Fruit fly (Drosophila melanogaster) whole organism, embryonic: ENCODE data around the gene Rpn9.
A peak's percentile ranks its signal among the peaks of the same experiment; 100 is the strongest.

Experiments
- Atf-2 ChIP-seq: fragments of 200-800 bp; sonication (Bioruptor generic); optimal IDR thresholded peaks from 2 replicates; lab custom pipeline; 2016; ENCODE audit warnings: missing biosample characterization, missing genetic modification characterization
- Atf6 ChIP-seq: fragments of 200-800 bp; sonication (Bioruptor generic); IDR thresholded peaks from 2 replicates; pipeline ENCODE4 v1.3.6; 2022; ENCODE audit warnings: missing biosample characterization, missing genetic modification characterization
- CG10959 ChIP-seq: fragments of 200-800 bp; sonication (Bioruptor generic); IDR thresholded peaks from 2 replicates; pipeline ENCODE4 v1.3.6; 2022; ENCODE audit warnings: missing biosample characterization, missing genetic modification characterization
- CG12071 ChIP-seq: fragments of 200-800 bp; sonication (Bioruptor generic); optimal IDR thresholded peaks from 3 replicates; lab custom pipeline; 2018; ENCODE audit warnings: missing biosample characterization, mild to moderate bottlenecking, missing genetic modification characterization
- CG12942 ChIP-seq: fragments of 200-800 bp; sonication (Bioruptor generic); optimal IDR thresholded peaks from 3 replicates; lab custom pipeline; 2016; ENCODE audit warnings: missing biosample characterization, missing genetic modification characterization
- CG16815 ChIP-seq: fragments of 200-800 bp; sonication (Bioruptor generic); optimal IDR thresholded peaks from 3 replicates; lab custom pipeline; 2017; ENCODE audit warnings: missing biosample characterization, mild to moderate bottlenecking, missing genetic modification characterization
- CG16863 ChIP-seq: fragments of 200-800 bp; sonication (Bioruptor generic); optimal IDR thresholded peaks from 3 replicates; lab custom pipeline; 2016; ENCODE audit warnings: missing biosample characterization, missing genetic modification characterization
- CG17328 ChIP-seq: fragments of 200-800 bp; sonication (Bioruptor generic); IDR thresholded peaks from 2 replicates; pipeline ENCODE4 v1.3.6; 2022; ENCODE audit warnings: missing biosample characterization, missing genetic modification characterization
- CG30403 ChIP-seq: fragments of 200-800 bp; sonication (Bioruptor generic); optimal IDR thresholded peaks from 3 replicates; lab custom pipeline; 2016; ENCODE audit warnings: missing biosample characterization, missing genetic modification characterization
- CG3065 ChIP-seq: fragments of 200-800 bp; sonication (Bioruptor generic); optimal IDR thresholded peaks from 2 replicates; lab custom pipeline; 2016; ENCODE audit warnings: missing biosample characterization, missing genetic modification characterization
- CG32532 ChIP-seq: fragments of 200-800 bp; sonication (Bioruptor generic); IDR thresholded peaks from 2 replicates; pipeline ENCODE4 v1.3.6; 2022; ENCODE audit warnings: missing biosample characterization, missing genetic modification characterization
- CG3281 ChIP-seq: fragments of 200-800 bp; sonication (Bioruptor generic); optimal IDR thresholded peaks from 3 replicates; lab custom pipeline; 2017; ENCODE audit warnings: missing biosample characterization, mild to moderate bottlenecking, missing genetic modification characterization
- CG33213 ChIP-seq: fragments of 200-800 bp; sonication (Bioruptor generic); optimal IDR thresholded peaks from 3 replicates; lab custom pipeline; 2016; ENCODE audit warnings: missing biosample characterization, missing genetic modification characterization
- CG3726 ChIP-seq: fragments of 200-800 bp; sonication (Bioruptor generic); IDR thresholded peaks from 3 replicates; pipeline ENCODE4, ENCODE4 v1.3.6; 2022; ENCODE audit warnings: missing biosample characterization, missing genetic modification characterization
- CG4282 ChIP-seq: fragments of 200-800 bp; sonication (Bioruptor generic); optimal IDR thresholded peaks from 2 replicates; lab custom pipeline; 2016; ENCODE audit warnings: missing biosample characterization, missing genetic modification characterization
- CG4617 ChIP-seq: fragments of 200-800 bp; sonication (Bioruptor generic); optimal IDR thresholded peaks from 3 replicates; lab custom pipeline; 2016; ENCODE audit warnings: missing biosample characterization, missing genetic modification characterization, borderline replicate concordance
- CG4854 ChIP-seq: fragments of 200-800 bp; sonication (Bioruptor generic); optimal IDR thresholded peaks from 2 replicates; lab custom pipeline; 2016; ENCODE audit warnings: missing biosample characterization, missing genetic modification characterization, inconsistent platforms
- CG6683 ChIP-seq: fragments of 200-800 bp; sonication (Bioruptor generic); optimal IDR thresholded peaks from 2 replicates; lab custom pipeline; 2017; ENCODE audit warnings: missing biosample characterization, mild to moderate bottlenecking, missing genetic modification characterization, missing genetic modification reagents
- CG7556 ChIP-seq: fragments of 200-800 bp; sonication (Bioruptor generic); optimal IDR thresholded peaks from 2 replicates; lab custom pipeline; 2017; ENCODE audit warnings: missing biosample characterization, mild to moderate bottlenecking, missing genetic modification characterization
- CG9797 ChIP-seq: fragments of 200-800 bp; sonication (Bioruptor generic); optimal IDR thresholded peaks from 3 replicates; lab custom pipeline; 2018; ENCODE audit warnings: missing biosample characterization, mild to moderate bottlenecking, missing genetic modification characterization
- D19B ChIP-seq: fragments of 200-800 bp; sonication (Bioruptor generic); optimal IDR thresholded peaks from 2 replicates; lab custom pipeline; 2017; ENCODE audit warnings: missing biosample characterization, mild to moderate bottlenecking, missing genetic modification characterization
- Dip2 ChIP-seq: fragments of 200-800 bp; sonication (Bioruptor generic); IDR thresholded peaks from 2 replicates; pipeline ENCODE4 v1.3.6; 2022; ENCODE audit warnings: missing biosample characterization, missing genetic modification characterization
- Dref ChIP-seq: fragments of 200-800 bp; sonication (Bioruptor generic); IDR thresholded peaks from 2 replicates; pipeline ENCODE4 v1.3.6; 2022; ENCODE audit warnings: missing biosample characterization, missing genetic modification characterization
- Gsc ChIP-seq: fragments of 200-800 bp; sonication (Bioruptor generic); IDR thresholded peaks from 2 replicates; pipeline ENCODE4 v1.3.6; 2022; ENCODE audit warnings: missing biosample characterization, missing genetic modification characterization
- Hr39 ChIP-seq: fragments of >200 bp; optimal IDR thresholded peaks from 2 replicates; lab custom pipeline; 2017
- Rx ChIP-seq: fragments of 200-800 bp; sonication (Bioruptor generic); IDR thresholded peaks from 2 replicates; pipeline ENCODE4 v1.3.6; 2022; ENCODE audit warnings: missing biosample characterization, missing genetic modification characterization
- Sin3A ChIP-seq: fragments of >200 bp; optimal IDR thresholded peaks from 2 replicates; lab custom pipeline; 2018
- Tbp ChIP-seq: fragments of >200 bp; optimal IDR thresholded peaks from 2 replicates; lab custom pipeline; 2018; ENCODE audit warnings: missing biosample characterization, missing genetic modification characterization
- ato ChIP-seq: fragments of 200-800 bp; sonication (Bioruptor generic); IDR thresholded peaks from 2 replicates; pipeline ENCODE4 v1.3.6; 2022; ENCODE audit warnings: missing biosample characterization, missing genetic modification characterization; ENCODE audit not compliant: partially characterized antibody
- bbx ChIP-seq: fragments of 200-800 bp; sonication (Bioruptor generic); IDR thresholded peaks from 2 replicates; pipeline ENCODE4 v1.3.6; 2022; ENCODE audit warnings: missing biosample characterization, missing genetic modification characterization; ENCODE audit not compliant: partially characterized antibody
- bigmax ChIP-seq: fragments of 200-800 bp; sonication (Bioruptor generic); optimal IDR thresholded peaks from 2 replicates; lab custom pipeline; 2018; ENCODE audit warnings: missing biosample characterization, mild to moderate bottlenecking, missing genetic modification characterization
- cad ChIP-seq: fragments of >200 bp; optimal IDR thresholded peaks from 2 replicates; lab custom pipeline; 2017; ENCODE audit warnings: missing biosample characterization, missing genetic modification characterization
- cas ChIP-seq: fragments of 200-800 bp; sonication (Bioruptor generic); IDR thresholded peaks from 2 replicates; pipeline ENCODE4 v1.3.6; 2022; ENCODE audit warnings: missing biosample characterization, missing genetic modification characterization
- chm ChIP-seq: fragments of 200-800 bp; sonication (Bioruptor generic); IDR thresholded peaks from 2 replicates; pipeline ENCODE4 v1.3.6; 2022; ENCODE audit warnings: missing biosample characterization, missing genetic modification characterization
- dimm ChIP-seq: fragments of 200-800 bp; sonication (Bioruptor generic); IDR thresholded peaks from 2 replicates; pipeline ENCODE4 v1.3.6; 2022; ENCODE audit warnings: missing biosample characterization, missing genetic modification characterization
- disco-r ChIP-seq: fragments of 200-800 bp; sonication (Bioruptor generic); optimal IDR thresholded peaks from 2 replicates; lab custom pipeline; 2016; ENCODE audit warnings: missing biosample characterization, missing genetic modification characterization
- dmrt99B ChIP-seq: fragments of 200-800 bp; sonication (Bioruptor generic); optimal IDR thresholded peaks from 2 replicates; lab custom pipeline; 2018; ENCODE audit warnings: missing biosample characterization, mild to moderate bottlenecking, missing genetic modification characterization, moderate library complexity
- ftz-f1 ChIP-seq: fragments of 200-800 bp; sonication (Bioruptor generic); optimal IDR thresholded peaks from 2 replicates; lab custom pipeline; 2016; ENCODE audit warnings: missing biosample characterization, missing genetic modification characterization
- gro ChIP-seq: fragments of 200-800 bp; sonication (Bioruptor generic); optimal IDR thresholded peaks from 2 replicates; lab custom pipeline; 2016; ENCODE audit warnings: missing biosample characterization, missing genetic modification characterization
- hkb ChIP-seq, 2 experiments: fragments of 200-800 bp in 1 of 2; fragments of >200 bp in 1 of 2; sonication (Bioruptor generic) in 1 of 2; IDR thresholded peaks in 1 of 2; optimal IDR thresholded peaks in 1 of 2; 2 replicates each; pipeline versions ENCODE4 v1.3.6 to Lab custom; 2017 to 2022; ENCODE audit warnings: missing biosample characterization in 1 of 2, missing genetic modification characterization in 1 of 2
- kni ChIP-seq: fragments of 200-800 bp; sonication (Bioruptor generic); optimal IDR thresholded peaks from 3 replicates; lab custom pipeline; 2017; ENCODE audit warnings: mild to moderate bottlenecking, missing biosample characterization, missing genetic modification reagents, missing genetic modification characterization
- lab ChIP-seq: fragments of 200-800 bp; sonication (Bioruptor generic); optimal IDR thresholded peaks from 3 replicates; lab custom pipeline; 2017; ENCODE audit warnings: missing biosample characterization, missing genetic modification characterization, mild to moderate bottlenecking, moderate library complexity, missing genetic modification reagents
- lbe ChIP-seq: fragments of 200-800 bp; sonication (Bioruptor generic); optimal IDR thresholded peaks from 2 replicates; lab custom pipeline; 2016; ENCODE audit warnings: missing biosample characterization, mild to moderate bottlenecking, missing genetic modification characterization
- mam ChIP-seq: fragments of 200-800 bp; sonication (Bioruptor generic); optimal IDR thresholded peaks from 3 replicates; lab custom pipeline; 2016; ENCODE audit warnings: missing biosample characterization, missing genetic modification characterization
- nom ChIP-seq: fragments of 200-800 bp; sonication (Bioruptor generic); optimal IDR thresholded peaks from 2 replicates; lab custom pipeline; 2017; ENCODE audit warnings: missing biosample characterization, missing genetic modification characterization, mild to moderate bottlenecking, moderate library complexity, missing genetic modification reagents
- p53 ChIP-seq: fragments of 200-800 bp; sonication (Bioruptor generic); optimal IDR thresholded peaks from 2 replicates; lab custom pipeline; 2016; ENCODE audit warnings: missing biosample characterization, missing genetic modification characterization
- slou ChIP-seq: fragments of 200-800 bp; sonication (Bioruptor generic); optimal IDR thresholded peaks from 3 replicates; lab custom pipeline; 2016; ENCODE audit warnings: missing biosample characterization, missing genetic modification characterization
- ttk ChIP-seq: fragments of 200-800 bp; sonication (Bioruptor generic); IDR thresholded peaks from 2 replicates; pipeline ENCODE4 v2.1.2; 2022; ENCODE audit warnings: missing biosample characterization, missing genetic modification characterization
- twi ChIP-seq: fragments of 200-800 bp; optimal IDR thresholded peaks from 2 replicates; lab custom pipeline; 2019; ENCODE audit warnings: missing biosample characterization, mild to moderate bottlenecking, missing genetic modification characterization, moderate library complexity
- usp ChIP-seq: fragments of >200 bp; optimal IDR thresholded peaks from 2 replicates; lab custom pipeline; 2017; ENCODE audit warnings: missing biosample characterization, missing genetic modification characterization

The Rpn9 gene

DNA sequence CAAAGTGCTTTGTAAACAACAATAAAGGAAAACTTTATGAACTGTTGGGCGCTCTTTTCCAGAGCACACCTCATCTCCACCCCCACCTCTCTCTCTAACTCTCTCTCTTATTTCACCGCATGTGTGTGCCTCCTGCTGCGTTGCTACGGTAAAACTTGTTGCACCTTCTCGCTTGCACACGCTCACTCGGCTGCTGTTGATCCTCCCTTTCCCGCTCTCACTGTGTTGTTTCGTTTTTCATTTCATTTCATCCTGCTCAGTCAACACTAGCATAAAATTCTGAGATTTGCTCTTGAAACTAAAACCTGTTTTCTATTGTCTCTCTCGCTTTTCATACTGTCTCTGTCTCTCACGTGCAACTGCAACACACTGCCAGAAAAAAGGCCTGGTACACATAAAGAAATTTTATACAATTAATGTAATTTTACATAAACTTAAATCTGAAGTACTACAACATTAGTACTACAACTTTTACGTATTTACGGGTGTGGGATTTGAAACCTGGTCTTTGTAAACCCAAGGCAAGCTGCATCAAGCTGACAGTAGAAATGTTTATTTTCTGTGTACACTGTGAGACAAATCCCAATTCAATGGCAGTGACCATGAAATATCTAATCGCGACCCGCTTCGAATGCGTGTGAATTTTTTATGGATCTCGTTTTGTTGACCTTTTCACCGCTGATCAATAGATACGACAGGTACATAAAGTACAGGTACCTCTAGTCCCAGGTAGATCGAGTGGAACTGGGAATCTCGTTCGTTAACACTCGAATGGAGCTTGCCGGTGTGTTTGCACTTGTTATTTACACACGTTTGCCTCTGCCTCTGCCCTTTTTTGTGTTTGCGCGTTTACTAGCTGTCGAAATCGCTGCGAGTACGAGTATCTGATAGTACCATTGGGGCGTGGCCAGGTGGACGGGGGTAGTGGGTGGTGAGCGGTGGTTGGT lies 49.5 kb upstream of the Rpn9 start (continued):
- peak; percentile 95 for TF ChIP-seq kni (GFP tag; lab: Kevin White, UChicago)
- TF ChIP-seq CG10959 (GFP tag; lab: Robert Waterston, UW): peak; percentile 94
- no peak for TF ChIP-seq hkb (optimal IDR thresholded peaks at IDR 0.05; lab: Kevin White, UChicago)
- peak; percentile 80 for TF ChIP-seq hkb (GFP tag; IDR thresholded peaks at IDR 0.05; lab: Robert Waterston, UW)
- TF ChIP-seq CG16815: peak; percentile 91
- TF ChIP-seq D19B (GFP tag; lab: Kevin White, UChicago): peak; percentile 44
- peak; percentile 63 for TF ChIP-seq CG4854
- TF ChIP-seq Atf-2 (GFP tag; lab: Kevin White, UChicago): peak; percentile 82
- TF ChIP-seq Dref (GFP tag; lab: Robert Waterston, UW): no peak
- no peak for TF ChIP-seq cas (GFP tag; lab: Robert Waterston, UW)
- TF ChIP-seq CG9797 (GFP tag; lab: Kevin White, UChicago): peak; percentile 32
- TF ChIP-seq CG3065 (GFP tag; lab: Kevin White, UChicago): peak; percentile 51
- peak; percentile 29 for TF ChIP-seq p53 (GFP tag; lab: Kevin White, UChicago)
- TF ChIP-seq CG12942: peak; percentile 81
- no peak for TF ChIP-seq Hr39
- TF ChIP-seq CG32532 (GFP tag; lab: Robert Waterston, UW): peak; percentile 30
- TF ChIP-seq disco-r (GFP tag; lab: Kevin White, UChicago): peak; percentile 55
- TF ChIP-seq Sin3A (lab: Kevin White, UChicago): no peak
- peak; percentile 11 for TF ChIP-seq cad (GFP tag; lab: Kevin White, UChicago)
- TF ChIP-seq ttk (GFP tag; lab: Robert Waterston, UW): peak; percentile 70
- TF ChIP-seq Gsc (GFP tag; lab: Robert Waterston, UW): peak; percentile 81
- TF ChIP-seq dimm: peak; percentile 56
- TF ChIP-seq lab (GFP tag; lab: Kevin White, UChicago): peak; percentile 86
- TF ChIP-seq nom (GFP tag; lab: Kevin White, UChicago): peak; percentile 46
- TF ChIP-seq CG3726 (GFP tag; lab: Robert Waterston, UW): peak; percentile 76
- TF ChIP-seq Rx (GFP tag; lab: Robert Waterston, UW): peak; percentile 79
- TF ChIP-seq ato (GFP tag; lab: Robert Waterston, UW): no peak
- peak; percentile 65 for TF ChIP-seq ftz-f1 (GFP tag; lab: Kevin White, UChicago)
- TF ChIP-seq CG4617 (GFP tag; lab: Kevin White, UChicago): peak; percentile 64
- TF ChIP-seq twi: peak; percentile 90
- no peak for TF ChIP-seq usp (GFP tag; lab: Kevin White, UChicago)
- peak; percentile 47 for TF ChIP-seq bigmax (GFP tag; lab: Kevin White, UChicago)
- peak; percentile 18 for TF ChIP-seq slou (GFP tag; lab: Kevin White, UChicago)
- peak; percentile 71 for TF ChIP-seq Atf6 (GFP tag; lab: Robert Waterston, UW)
- TF ChIP-seq bbx (GFP tag; lab: Robert Waterston, UW): no peak
- peak; percentile 52 for TF ChIP-seq mam
- TF ChIP-seq CG33213 (GFP tag; lab: Kevin White, UChicago): peak; percentile 39
- peak; percentile 62 for TF ChIP-seq CG3281
- TF ChIP-seq CG16863: peak; percentile 88
- TF ChIP-seq CG17328: peak; percentile 93
- peak; percentile 87 for TF ChIP-seq CG12071 (GFP tag; lab: Kevin White, UChicago)
- TF ChIP-seq CG4282 (GFP tag; lab: Kevin White, UChicago): peak; percentile 65
- peak; percentile 92 for TF ChIP-seq dmrt99B (tag; lab: Kevin White, UChicago)
- no peak for TF ChIP-seq Dip2 (GFP tag; lab: Robert Waterston, UW)
- TF ChIP-seq lbe (GFP tag; lab: Kevin White, UChicago): peak; percentile 73
- TF ChIP-seq CG30403 (GFP tag; lab: Kevin White, UChicago): peak; percentile 92
- peak; percentile 71 for TF ChIP-seq chm (GFP tag; lab: Robert Waterston, UW)
- peak; percentile 79 for TF ChIP-seq CG6683
- TF ChIP-seq CG7556 (GFP tag; lab: Kevin White, UChicago): peak; percentile 87
- TF ChIP-seq Tbp: no peak
- TF ChIP-seq gro (GFP tag; lab: Kevin White, UChicago): peak; percentile 8
